Fruit fly (Drosophila melanogaster) whole organism, prepupa: ENCODE results near the gene RhoGAP15B.

Source experiments
- Blimp-1 ChIP-seq: fragments of 200-800 bp; sonication (Bioruptor generic); optimal IDR thresholded peaks from 3 replicates; lab custom pipeline; 2017; ENCODE audit warnings: missing biosample characterization, missing genetic modification characterization, mild to moderate bottlenecking, moderate library complexity, missing genetic modification reagents
- CG10631 ChIP-seq: fragments of 200-800 bp; sonication (Bioruptor generic); optimal IDR thresholded peaks from 2 replicates; lab custom pipeline; 2016; ENCODE audit warnings: missing biosample characterization, missing genetic modification characterization
- CG10669 ChIP-seq: fragments of 200-800 bp; sonication (Bioruptor generic); optimal IDR thresholded peaks from 3 replicates; lab custom pipeline; 2018; ENCODE audit warnings: missing biosample characterization, mild to moderate bottlenecking, missing genetic modification characterization, moderate library complexity
- CG11294 ChIP-seq: fragments of 200-800 bp; sonication (Bioruptor generic); IDR thresholded peaks from 2 replicates; pipeline ENCODE4 v1.3.6; 2022; ENCODE audit warnings: missing biosample characterization, missing genetic modification characterization
- CG11762 ChIP-seq: fragments of 200-800 bp; sonication (Bioruptor generic); optimal IDR thresholded peaks from 3 replicates; lab custom pipeline; 2016; ENCODE audit warnings: missing biosample characterization, missing genetic modification characterization; ENCODE audit not compliant: insufficient read depth
- CG11902 ChIP-seq: fragments of 200-800 bp; sonication (Bioruptor generic); optimal IDR thresholded peaks from 3 replicates; lab custom pipeline; 2016; ENCODE audit warnings: missing biosample characterization, missing genetic modification characterization
- CG15336 ChIP-seq: fragments of 200-800 bp; sonication (Bioruptor generic); IDR thresholded peaks from 2 replicates; pipeline ENCODE4 v1.3.6; 2022; ENCODE audit warnings: missing biosample characterization, missing genetic modification characterization
- CG1621 ChIP-seq: fragments of 200-800 bp; sonication (Bioruptor generic); optimal IDR thresholded peaks from 3 replicates; lab custom pipeline; 2018; ENCODE audit warnings: missing biosample characterization, mild to moderate bottlenecking, missing genetic modification characterization
- CG16779 ChIP-seq: fragments of 200-800 bp; sonication (Bioruptor generic); optimal IDR thresholded peaks from 3 replicates; lab custom pipeline; 2017; ENCODE audit warnings: missing biosample characterization, mild to moderate bottlenecking, missing genetic modification characterization
- CG3032 ChIP-seq: fragments of 200-800 bp; optimal IDR thresholded peaks from 2 replicates; lab custom pipeline; 2019; ENCODE audit warnings: missing biosample characterization, mild to moderate bottlenecking, missing genetic modification characterization, moderate library complexity
- CG31627 ChIP-seq: fragments of 200-800 bp; sonication (Bioruptor generic); optimal IDR thresholded peaks from 3 replicates; lab custom pipeline; 2016; ENCODE audit warnings: missing biosample characterization, missing genetic modification characterization
- CG34406 ChIP-seq: fragments of 200-800 bp; sonication (Bioruptor generic); optimal IDR thresholded peaks from 3 replicates; lab custom pipeline; 2016; ENCODE audit warnings: missing biosample characterization, missing genetic modification characterization
- CG3919 ChIP-seq: fragments of 200-800 bp; sonication (Bioruptor generic); optimal IDR thresholded peaks from 3 replicates; lab custom pipeline; 2016; ENCODE audit warnings: missing biosample characterization, missing genetic modification characterization
- CG4318 ChIP-seq: fragments of 200-800 bp; sonication (Bioruptor generic); optimal IDR thresholded peaks from 3 replicates; lab custom pipeline; 2017; ENCODE audit warnings: missing biosample characterization, mild to moderate bottlenecking, missing genetic modification characterization
- CG6163 ChIP-seq: fragments of 200-800 bp; sonication (Bioruptor generic); IDR thresholded peaks from 3 replicates; pipeline ENCODE4 v1.3.6; 2022; ENCODE audit warnings: missing biosample characterization, missing genetic modification characterization
- CG6276 ChIP-seq: fragments of 200-800 bp; sonication (Bioruptor generic); optimal IDR thresholded peaks from 2 replicates; lab custom pipeline; 2017; ENCODE audit warnings: missing biosample characterization, mild to moderate bottlenecking, missing genetic modification characterization
- CG6792 ChIP-seq: fragments of 200-800 bp; sonication (Bioruptor generic); optimal IDR thresholded peaks from 3 replicates; lab custom pipeline; 2016; ENCODE audit warnings: missing biosample characterization, missing genetic modification characterization
- CG6808 ChIP-seq: fragments of 200-800 bp; sonication (Bioruptor generic); optimal IDR thresholded peaks from 3 replicates; lab custom pipeline; 2017; ENCODE audit warnings: missing biosample characterization, missing genetic modification characterization, mild to moderate bottlenecking, moderate library complexity, missing genetic modification reagents
- CG6854 ChIP-seq: fragments of 200-800 bp; sonication (Bioruptor generic); optimal IDR thresholded peaks from 2 replicates; lab custom pipeline; 2017; ENCODE audit warnings: missing biosample characterization, mild to moderate bottlenecking, missing genetic modification characterization
- CG8319 ChIP-seq: fragments of 200-800 bp; sonication (Bioruptor generic); optimal IDR thresholded peaks from 3 replicates; lab custom pipeline; 2016; ENCODE audit warnings: missing biosample characterization, missing genetic modification characterization
- CG8632 ChIP-seq: fragments of 200-800 bp; sonication (Bioruptor generic); optimal IDR thresholded peaks from 3 replicates; lab custom pipeline; 2016; ENCODE audit warnings: missing biosample characterization, missing genetic modification characterization
- CG9139 ChIP-seq: fragments of 200-800 bp; sonication (Bioruptor generic); optimal IDR thresholded peaks from 3 replicates; lab custom pipeline; 2017; ENCODE audit warnings: missing biosample characterization, mild to moderate bottlenecking, missing genetic modification characterization
- Eip75B ChIP-seq: fragments of 200-800 bp; sonication (Bioruptor generic); optimal IDR thresholded peaks from 3 replicates; lab custom pipeline; 2016; ENCODE audit warnings: missing biosample characterization, missing genetic modification characterization
- Eip78C ChIP-seq: fragments of 200-800 bp; sonication (Bioruptor generic); peaks from one replicate; lab custom pipeline; 2016; ENCODE audit warnings: missing biosample characterization, missing genetic modification characterization
- Eip93F ChIP-seq: fragments of 200-800 bp; sonication (Bioruptor generic); optimal IDR thresholded peaks from 2 replicates; lab custom pipeline; 2016; ENCODE audit warnings: missing biosample characterization, mild to moderate bottlenecking, missing genetic modification characterization
- Ets21C ChIP-seq: fragments of 200-800 bp; sonication (Bioruptor generic); optimal IDR thresholded peaks from 3 replicates; lab custom pipeline; 2016; ENCODE audit warnings: missing biosample characterization, missing genetic modification characterization
- Ets96B ChIP-seq: fragments of 200-800 bp; optimal IDR thresholded peaks from 2 replicates; lab custom pipeline; 2019; ENCODE audit warnings: missing biosample characterization, mild to moderate bottlenecking, missing genetic modification characterization, moderate library complexity
- Gug ChIP-seq: fragments of 200-800 bp; sonication (Bioruptor generic); IDR thresholded peaks from 2 replicates; pipeline ENCODE4 v1.3.6; 2022; ENCODE audit warnings: missing biosample characterization, missing genetic modification characterization
- Hr38 ChIP-seq: sonication (Bioruptor generic); optimal IDR thresholded peaks from 2 replicates; lab custom pipeline; 2016; ENCODE audit warnings: missing biosample characterization, missing genetic modification characterization
- Hr39 ChIP-seq: fragments of 200-800 bp; sonication (Bioruptor generic); optimal IDR thresholded peaks from 2 replicates; lab custom pipeline; 2016; ENCODE audit warnings: missing biosample characterization, missing genetic modification characterization
- Hr4 ChIP-seq: fragments of 200-800 bp; sonication (Bioruptor generic); optimal IDR thresholded peaks from 3 replicates; lab custom pipeline; 2016; ENCODE audit warnings: missing biosample characterization, missing genetic modification characterization
- OdsH ChIP-seq: fragments of 200-800 bp; sonication (Bioruptor generic); optimal IDR thresholded peaks from 3 replicates; lab custom pipeline; 2016; ENCODE audit warnings: missing biosample characterization, missing genetic modification characterization
- Smox ChIP-seq: fragments of 200-800 bp; sonication (Bioruptor generic); optimal IDR thresholded peaks from 3 replicates; lab custom pipeline; 2016; ENCODE audit warnings: missing biosample characterization, missing genetic modification characterization
- Sox102F ChIP-seq: fragments of 200-800 bp; sonication (Bioruptor generic); optimal IDR thresholded peaks from 2 replicates; lab custom pipeline; 2016; ENCODE audit warnings: missing biosample characterization, mild to moderate bottlenecking, missing genetic modification characterization
- Sox14 ChIP-seq: fragments of 200-800 bp; sonication (Bioruptor generic); optimal IDR thresholded peaks from 3 replicates; lab custom pipeline; 2016; ENCODE audit warnings: missing biosample characterization, missing genetic modification characterization
- Sox15 ChIP-seq: fragments of 200-800 bp; sonication (Bioruptor generic); optimal IDR thresholded peaks from 3 replicates; lab custom pipeline; 2016; ENCODE audit warnings: missing biosample characterization, missing genetic modification characterization
- acj6 ChIP-seq: fragments of 200-800 bp; sonication (Bioruptor generic); optimal IDR thresholded peaks from 3 replicates; lab custom pipeline; 2016; ENCODE audit warnings: missing biosample characterization, missing genetic modification characterization
- cyc ChIP-seq: fragments of 200-800 bp; sonication (Bioruptor generic); optimal IDR thresholded peaks from 3 replicates; lab custom pipeline; 2016; ENCODE audit warnings: missing biosample characterization, missing genetic modification characterization
- dac ChIP-seq: fragments of 200-800 bp; sonication (Bioruptor generic); optimal IDR thresholded peaks from 2 replicates; lab custom pipeline; 2017; ENCODE audit warnings: missing biosample characterization, mild to moderate bottlenecking, missing genetic modification characterization
- dsx ChIP-seq: fragments of 200-800 bp; optimal IDR thresholded peaks from 3 replicates; lab custom pipeline; 2019; ENCODE audit warnings: missing biosample characterization, mild to moderate bottlenecking, missing genetic modification characterization, moderate library complexity; ENCODE audit not compliant: poor library complexity, severe bottlenecking
- eg ChIP-seq: fragments of 200-800 bp; sonication (Bioruptor generic); IDR thresholded peaks from 3 replicates; pipeline ENCODE4 v1.3.6; 2022; ENCODE audit warnings: missing biosample characterization, missing genetic modification characterization
- esn ChIP-seq: fragments of 200-800 bp; sonication (Bioruptor generic); optimal IDR thresholded peaks from 2 replicates; lab custom pipeline; 2016; ENCODE audit warnings: missing biosample characterization, mild to moderate bottlenecking, missing genetic modification characterization, moderate library complexity
- fd59A ChIP-seq: fragments of 200-800 bp; sonication (Bioruptor generic); optimal IDR thresholded peaks from 2 replicates; lab custom pipeline; 2017; ENCODE audit warnings: missing biosample characterization, mild to moderate bottlenecking, missing genetic modification characterization, missing genetic modification reagents
- fd85E ChIP-seq: fragments of 200-800 bp; sonication (Bioruptor generic); optimal IDR thresholded peaks from 3 replicates; lab custom pipeline; 2016; ENCODE audit warnings: missing biosample characterization, missing genetic modification characterization
- fkh ChIP-seq: fragments of 200-800 bp; sonication (Bioruptor generic); optimal IDR thresholded peaks from 3 replicates; lab custom pipeline; 2017; ENCODE audit warnings: missing biosample characterization, mild to moderate bottlenecking, missing genetic modification characterization, moderate library complexity
- lz ChIP-seq: fragments of 200-800 bp; sonication (Bioruptor generic); optimal IDR thresholded peaks from 3 replicates; lab custom pipeline; 2016; ENCODE audit warnings: missing biosample characterization, missing genetic modification characterization
- net ChIP-seq: fragments of 200-800 bp; sonication (Bioruptor generic); optimal IDR thresholded peaks from 3 replicates; lab custom pipeline; 2016; ENCODE audit warnings: missing biosample characterization, missing genetic modification characterization
- salr ChIP-seq, 2 experiments: fragments of 200-800 bp; sonication (Bioruptor generic); optimal IDR thresholded peaks; 3 replicates each; lab custom pipeline; 2016 to 2018; ENCODE audit warnings: missing biosample characterization in 2 of 2, missing genetic modification characterization in 2 of 2, mild to moderate bottlenecking in 1 of 2
- spab ChIP-seq: fragments of 200-800 bp; sonication (Bioruptor generic); optimal IDR thresholded peaks from 2 replicates; lab custom pipeline; 2017; ENCODE audit warnings: missing biosample characterization, mild to moderate bottlenecking, missing genetic modification characterization, missing genetic modification reagents
- ss ChIP-seq, 2 experiments: fragments of 200-800 bp; sonication (Bioruptor generic); optimal IDR thresholded peaks; 2 replicates in 1 of 2; 3 replicates in 1 of 2; lab custom pipeline; 2017 to 2018; ENCODE audit warnings: mild to moderate bottlenecking in 2 of 2, missing biosample characterization in 2 of 2, missing genetic modification characterization in 2 of 2, moderate library complexity in 1 of 2
- svp ChIP-seq: fragments of 200-800 bp; sonication (Bioruptor generic); peaks from one replicate; lab custom pipeline; 2016; ENCODE audit warnings: missing biosample characterization, missing genetic modification characterization
- topi ChIP-seq: fragments of 200-800 bp; sonication (Bioruptor generic); optimal IDR thresholded peaks from 3 replicates; lab custom pipeline; 2016; ENCODE audit warnings: missing biosample characterization, missing genetic modification characterization
- vri ChIP-seq: fragments of 200-800 bp; sonication (Bioruptor generic); optimal IDR thresholded peaks from 3 replicates; lab custom pipeline; 2016; ENCODE audit warnings: missing biosample characterization, mild to moderate bottlenecking, missing genetic modification characterization

RhoGAP15B gene

dm6 chrX:16906065-16906464 lies 37.0 kb upstream of the RhoGAP15B start:
- no peak for TF ChIP-seq CG10631 (GFP tag; lab: Kevin White, UChicago)
- no peak for TF ChIP-seq esn (GFP tag; lab: Kevin White, UChicago)
- no peak for TF ChIP-seq CG3032 (tag; lab: Kevin White, UChicago)
- TF ChIP-seq salr (GFP tag; optimal IDR thresholded peaks at IDR 0.05; lab: Kevin White, UChicago) = no peak
- no peak for TF ChIP-seq Eip93F (GFP tag; lab: Kevin White, UChicago)
- TF ChIP-seq Eip78C (GFP tag; lab: Kevin White, UChicago) = peak; percentile 57
- no peak for TF ChIP-seq Eip75B (GFP tag; lab: Kevin White, UChicago)
- no peak for TF ChIP-seq topi (GFP tag; lab: Kevin White, UChicago)
- TF ChIP-seq fd59A (GFP tag; lab: Kevin White, UChicago) = no peak
- TF ChIP-seq CG4318 = no peak
- TF ChIP-seq vri (GFP tag; lab: Kevin White, UChicago) = no peak
- TF ChIP-seq CG8632 (GFP tag; lab: Kevin White, UChicago) = no peak
- no peak for TF ChIP-seq Hr39
- peak; percentile 51 for TF ChIP-seq CG6808 (GFP tag; lab: Kevin White, UChicago)
- TF ChIP-seq Sox15 = no peak
- no peak for TF ChIP-seq CG8319 (GFP tag; lab: Kevin White, UChicago)
- no peak for TF ChIP-seq net
- TF ChIP-seq OdsH (GFP tag; lab: Kevin White, UChicago) = no peak
- peak; percentile 3 for TF ChIP-seq spab (GFP tag; lab: Kevin White, UChicago)
- TF ChIP-seq ss (GFP tag; optimal IDR thresholded peaks at IDR 0.05; lab: Kevin White, UChicago) = peak; percentile 64 to 71
- TF ChIP-seq cyc = no peak
- TF ChIP-seq svp (GFP tag; lab: Kevin White, UChicago) = peak; percentile 85
- TF ChIP-seq Blimp-1 (GFP tag; lab: Kevin White, UChicago) = no peak
- TF ChIP-seq Smox (GFP tag; lab: Kevin White, UChicago) = no peak
- no peak for TF ChIP-seq CG6854
- peak; percentile 49 for TF ChIP-seq CG9139 (GFP tag; lab: Kevin White, UChicago)
- TF ChIP-seq Ets96B (tag; lab: Kevin White, UChicago) = peak; percentile 17
- TF ChIP-seq CG16779 (tag; lab: Kevin White, UChicago) = no peak
- TF ChIP-seq CG6276 = peak; percentile 35
- no peak for TF ChIP-seq Sox14 (GFP tag; lab: Kevin White, UChicago)
- no peak for TF ChIP-seq Sox102F (GFP tag; lab: Kevin White, UChicago)
- no peak for TF ChIP-seq fd85E (GFP tag; lab: Kevin White, UChicago)
- no peak for TF ChIP-seq CG31627 (GFP tag; lab: Kevin White, UChicago)
- TF ChIP-seq CG6163 = peak; percentile 61; the same call in 2 of the 3 replicates
- TF ChIP-seq CG11294 (GFP tag; lab: Robert Waterston, UW) = no peak
- peak; percentile 46; the same call in 1 of the 3 replicates for TF ChIP-seq eg (GFP tag; lab: Robert Waterston, UW)
- TF ChIP-seq dsx (GFP tag; lab: Kevin White, UChicago) = peak; percentile 14
- peak; percentile 21 for TF ChIP-seq CG10669 (GFP tag; lab: Kevin White, UChicago)
- TF ChIP-seq lz = no peak
- no peak for TF ChIP-seq CG11902 (GFP tag; lab: Kevin White, UChicago)
- TF ChIP-seq CG1621 (tag; lab: Kevin White, UChicago) = no peak
- no peak for TF ChIP-seq Hr38 (GFP tag; lab: Kevin White, UChicago)
- no peak for TF ChIP-seq Ets21C (GFP tag; lab: Kevin White, UChicago)
- TF ChIP-seq Hr4 (GFP tag; lab: Kevin White, UChicago) = no peak
- TF ChIP-seq CG15336 (GFP tag; lab: Robert Waterston, UW) = peak; percentile 50; the same call in 1 of the 2 replicates
- TF ChIP-seq CG3919 (GFP tag; lab: Kevin White, UChicago) = no peak
- TF ChIP-seq fkh (GFP tag; lab: Kevin White, UChicago) = no peak
- no peak for TF ChIP-seq CG6792
- TF ChIP-seq Gug (GFP tag; lab: Robert Waterston, UW) = no peak
- TF ChIP-seq CG11762 (GFP tag; lab: Kevin White, UChicago) = no peak
- no peak for TF ChIP-seq acj6 (GFP tag; lab: Kevin White, UChicago)
- no peak for TF ChIP-seq CG34406 (GFP tag; lab: Kevin White, UChicago)
- TF ChIP-seq dac (GFP tag; lab: Kevin White, UChicago) = no peak
